Fruit fly (Drosophila melanogaster) whole organism, embryonic: Measurements from ENCODE around the gene Mct1.

Source experiments
- Ada2b ChIP-seq: fragments of 200-800 bp; sonication (Bioruptor generic); IDR thresholded peaks from 2 replicates; pipeline ENCODE4 v1.3.6; 2022; ENCODE audit warnings: missing biosample characterization, missing genetic modification characterization
- Atf3 ChIP-seq: fragments of 200-800 bp; sonication (Bioruptor generic); optimal IDR thresholded peaks from 3 replicates; lab custom pipeline; 2016; ENCODE audit warnings: missing biosample characterization, missing genetic modification characterization
- Awh ChIP-seq: fragments of 200-800 bp; sonication (Bioruptor generic); IDR thresholded peaks from 2 replicates; pipeline ENCODE4, ENCODE4 v1.3.6; 2022; ENCODE audit warnings: missing biosample characterization, missing genetic modification characterization
- B-H1 ChIP-seq: fragments of 200-800 bp; sonication (Bioruptor generic); IDR thresholded peaks from 3 replicates; pipeline ENCODE4 v1.3.6; 2022; ENCODE audit warnings: missing biosample characterization, missing genetic modification characterization
- CG10274 ChIP-seq: fragments of 200-800 bp; sonication (Bioruptor generic); optimal IDR thresholded peaks from 3 replicates; lab custom pipeline; 2017; ENCODE audit warnings: missing biosample characterization, mild to moderate bottlenecking, missing genetic modification characterization
- CG10654 ChIP-seq: fragments of 200-800 bp; sonication (Bioruptor generic); optimal IDR thresholded peaks from 2 replicates; lab custom pipeline; 2016; ENCODE audit warnings: missing biosample characterization, missing genetic modification characterization
- CG12104 ChIP-seq: fragments of 200-800 bp; sonication (Bioruptor generic); optimal IDR thresholded peaks from 3 replicates; lab custom pipeline; 2016; ENCODE audit warnings: missing biosample characterization, missing genetic modification characterization
- CG13424 ChIP-seq: fragments of 200-800 bp; sonication (Bioruptor generic); optimal IDR thresholded peaks from 2 replicates; lab custom pipeline; 2019; ENCODE audit warnings: missing biosample characterization, mild to moderate bottlenecking, missing genetic modification characterization, moderate library complexity
- CG13624 ChIP-seq: fragments of 200-800 bp; sonication (Bioruptor generic); optimal IDR thresholded peaks from 2 replicates; lab custom pipeline; 2016; ENCODE audit warnings: missing biosample characterization, missing genetic modification characterization
- CG13775 ChIP-seq: fragments of 200-800 bp; sonication (Bioruptor generic); optimal IDR thresholded peaks from 3 replicates; lab custom pipeline; 2017; ENCODE audit warnings: missing biosample characterization, mild to moderate bottlenecking, missing genetic modification characterization
- CG17385 ChIP-seq: fragments of 200-800 bp; sonication (Bioruptor generic); optimal IDR thresholded peaks from 3 replicates; lab custom pipeline; 2018; ENCODE audit warnings: missing biosample characterization, mild to moderate bottlenecking, missing genetic modification characterization
- CG17612 ChIP-seq: fragments of 200-800 bp; sonication (Bioruptor generic); IDR thresholded peaks from 2 replicates; pipeline ENCODE4 v1.3.6; 2022; ENCODE audit warnings: missing biosample characterization, missing genetic modification characterization
- CG18476 ChIP-seq: fragments of 200-800 bp; sonication (Bioruptor generic); optimal IDR thresholded peaks from 2 replicates; lab custom pipeline; 2016; ENCODE audit warnings: missing biosample characterization, mild to moderate bottlenecking, missing genetic modification characterization
- CG18764 ChIP-seq: fragments of 200-800 bp; sonication (Bioruptor generic); optimal IDR thresholded peaks from 3 replicates; lab custom pipeline; 2016; ENCODE audit warnings: missing biosample characterization, missing genetic modification characterization
- CG3281 ChIP-seq: fragments of 200-800 bp; sonication (Bioruptor generic); optimal IDR thresholded peaks from 3 replicates; lab custom pipeline; 2017; ENCODE audit warnings: missing biosample characterization, mild to moderate bottlenecking, missing genetic modification characterization
- CG34422 ChIP-seq: fragments of 200-800 bp; sonication (Bioruptor generic); IDR thresholded peaks from 3 replicates; pipeline ENCODE4 v1.3.6; 2022; ENCODE audit warnings: missing biosample characterization, missing genetic modification characterization
- CG3847 ChIP-seq: fragments of 200-800 bp; sonication (Bioruptor generic); IDR thresholded peaks from 2 replicates; pipeline ENCODE4 v1.3.6; 2022; ENCODE audit warnings: missing biosample characterization, missing genetic modification characterization
- CG42726 ChIP-seq: fragments of 200-800 bp; sonication (Bioruptor generic); IDR thresholded peaks from 2 replicates; pipeline ENCODE4 v1.3.6; 2022; ENCODE audit warnings: missing biosample characterization, missing genetic modification characterization; ENCODE audit not compliant: partially characterized antibody
- CG5245 ChIP-seq: fragments of 200-800 bp; sonication (Bioruptor generic); optimal IDR thresholded peaks from 3 replicates; lab custom pipeline; 2016; ENCODE audit warnings: missing biosample characterization, missing genetic modification characterization
- CG7745 ChIP-seq: fragments of 200-800 bp; sonication (Bioruptor generic); optimal IDR thresholded peaks from 2 replicates; lab custom pipeline; 2018; ENCODE audit warnings: missing biosample characterization, mild to moderate bottlenecking, missing genetic modification characterization, moderate library complexity
- CG9932 ChIP-seq: fragments of 200-800 bp; sonication (Bioruptor generic); IDR thresholded peaks from 2 replicates; pipeline ENCODE4 v1.3.6; 2022; ENCODE audit warnings: missing biosample characterization, missing genetic modification characterization
- CHES-1-like ChIP-seq: fragments of 200-800 bp; sonication (Bioruptor generic); optimal IDR thresholded peaks from 2 replicates; lab custom pipeline; 2016; ENCODE audit warnings: missing biosample characterization, missing genetic modification characterization
- Deaf1 ChIP-seq: fragments of 200-800 bp; optimal IDR thresholded peaks from 3 replicates; lab custom pipeline; 2019; ENCODE audit warnings: missing biosample characterization, mild to moderate bottlenecking, missing genetic modification characterization, moderate library complexity
- Gug ChIP-seq: fragments of 200-800 bp; sonication (Bioruptor generic); IDR thresholded peaks from 4 replicates; pipeline ENCODE4 v1.3.6; 2022; ENCODE audit warnings: missing biosample characterization, missing genetic modification characterization
- HLHmδ ChIP-seq: fragments of 200-800 bp; sonication (Bioruptor generic); optimal IDR thresholded peaks from 2 replicates; lab custom pipeline; 2018; ENCODE audit warnings: missing biosample characterization, mild to moderate bottlenecking, missing genetic modification characterization, moderate library complexity
- NfI ChIP-seq: fragments of 200-800 bp; sonication (Bioruptor generic); optimal IDR thresholded peaks from 3 replicates; lab custom pipeline; 2018; ENCODE audit warnings: missing biosample characterization, mild to moderate bottlenecking, missing genetic modification characterization, moderate library complexity
- Rfx ChIP-seq: fragments of 200-800 bp; sonication (Bioruptor generic); IDR thresholded peaks from 2 replicates; pipeline ENCODE4 v1.3.6; 2022; ENCODE audit warnings: missing biosample characterization, missing genetic modification characterization
- Sry-β ChIP-seq: fragments of 200-800 bp; sonication (Bioruptor generic); optimal IDR thresholded peaks from 2 replicates; lab custom pipeline; 2018; ENCODE audit warnings: missing biosample characterization, mild to moderate bottlenecking, missing genetic modification characterization, moderate library complexity
- TFAM ChIP-seq: fragments of 200-800 bp; sonication (Bioruptor generic); optimal IDR thresholded peaks from 2 replicates; lab custom pipeline; 2017; ENCODE audit warnings: missing biosample characterization, missing genetic modification characterization, inconsistent platforms
- Tbp ChIP-seq: fragments of >200 bp; optimal IDR thresholded peaks from 2 replicates; lab custom pipeline; 2018; ENCODE audit warnings: missing biosample characterization, missing genetic modification characterization
- ac ChIP-seq: fragments of 200-800 bp; sonication (Bioruptor generic); optimal IDR thresholded peaks from 3 replicates; lab custom pipeline; 2017; ENCODE audit warnings: missing biosample characterization, mild to moderate bottlenecking, missing genetic modification characterization
- ato ChIP-seq: fragments of 200-800 bp; sonication (Bioruptor generic); IDR thresholded peaks from 2 replicates; pipeline ENCODE4 v1.3.6; 2022; ENCODE audit warnings: missing biosample characterization, missing genetic modification characterization; ENCODE audit not compliant: partially characterized antibody
- az2 ChIP-seq: fragments of 200-800 bp; sonication (Bioruptor generic); optimal IDR thresholded peaks from 3 replicates; lab custom pipeline; 2016; ENCODE audit warnings: missing biosample characterization, missing genetic modification characterization
- cas ChIP-seq: fragments of 200-800 bp; sonication (Bioruptor generic); IDR thresholded peaks from 2 replicates; pipeline ENCODE4 v1.3.6; 2022; ENCODE audit warnings: missing biosample characterization, missing genetic modification characterization
- crol ChIP-seq: fragments of 200-800 bp; sonication (Bioruptor generic); IDR thresholded peaks from 2 replicates; pipeline ENCODE4 v1.3.6; 2022; ENCODE audit warnings: missing biosample characterization, missing genetic modification characterization
- dm ChIP-seq: fragments of 200-800 bp; sonication (Bioruptor generic); optimal IDR thresholded peaks from 3 replicates; lab custom pipeline; 2016; ENCODE audit warnings: missing biosample characterization, missing genetic modification characterization
- fd3F ChIP-seq: fragments of 200-800 bp; sonication (Bioruptor generic); optimal IDR thresholded peaks from 2 replicates; lab custom pipeline; 2018; ENCODE audit warnings: missing biosample characterization, mild to moderate bottlenecking, missing genetic modification characterization, moderate library complexity
- fu2 ChIP-seq: fragments of 200-800 bp; sonication (Bioruptor generic); optimal IDR thresholded peaks from 2 replicates; lab custom pipeline; 2016; ENCODE audit warnings: missing biosample characterization, missing genetic modification characterization
- gcm ChIP-seq: fragments of 200-800 bp; sonication (Bioruptor generic); optimal IDR thresholded peaks from 2 replicates; lab custom pipeline; 2019; ENCODE audit warnings: missing biosample characterization, mild to moderate bottlenecking, missing genetic modification characterization, moderate library complexity
- grn ChIP-seq: fragments of 200-800 bp; sonication (Bioruptor generic); optimal IDR thresholded peaks from 3 replicates; lab custom pipeline; 2017; ENCODE audit warnings: missing biosample characterization, missing genetic modification characterization
- her ChIP-seq: fragments of 200-800 bp; sonication (Bioruptor generic); optimal IDR thresholded peaks from 2 replicates; lab custom pipeline; 2016; ENCODE audit warnings: missing biosample characterization, missing genetic modification characterization
- kni ChIP-seq: fragments of 200-800 bp; sonication (Bioruptor generic); optimal IDR thresholded peaks from 3 replicates; lab custom pipeline; 2017; ENCODE audit warnings: mild to moderate bottlenecking, missing biosample characterization, missing genetic modification reagents, missing genetic modification characterization
- lilli ChIP-seq: fragments of 200-800 bp; sonication (Bioruptor generic); optimal IDR thresholded peaks from 3 replicates; lab custom pipeline; 2016; ENCODE audit warnings: missing biosample characterization, missing genetic modification characterization
- lmd ChIP-seq: fragments of 200-800 bp; sonication (Bioruptor generic); IDR thresholded peaks from 2 replicates; pipeline ENCODE4 v1.3.6; 2022; ENCODE audit warnings: missing biosample characterization, missing genetic modification characterization
- mld ChIP-seq: fragments of 200-800 bp; sonication (Bioruptor generic); IDR thresholded peaks from 3 replicates; pipeline ENCODE4 v1.3.6; 2022; ENCODE audit warnings: missing biosample characterization, missing genetic modification characterization; ENCODE audit not compliant: partially characterized antibody
- nerfin-1 ChIP-seq: fragments of 200-800 bp; sonication (Bioruptor generic); optimal IDR thresholded peaks from 3 replicates; lab custom pipeline; 2019; ENCODE audit warnings: missing biosample characterization, mild to moderate bottlenecking, missing genetic modification characterization, moderate library complexity
- org-1 ChIP-seq: fragments of 200-800 bp; sonication (Bioruptor generic); optimal IDR thresholded peaks from 2 replicates; lab custom pipeline; 2017; ENCODE audit warnings: missing biosample characterization, missing genetic modification characterization
- phol ChIP-seq: fragments of 200-800 bp; sonication (Bioruptor generic); optimal IDR thresholded peaks from 3 replicates; lab custom pipeline; 2018; ENCODE audit warnings: missing biosample characterization, mild to moderate bottlenecking, missing genetic modification characterization, moderate library complexity
- row ChIP-seq: fragments of 200-800 bp; sonication (Bioruptor generic); IDR thresholded peaks from 3 replicates; pipeline ENCODE4 v1.3.6; 2022; ENCODE audit warnings: missing biosample characterization, missing genetic modification characterization
- sna ChIP-seq: fragments of 200-800 bp; sonication (Bioruptor generic); IDR thresholded peaks from 2 replicates; pipeline ENCODE4 v1.3.6; 2022; ENCODE audit warnings: missing biosample characterization, missing genetic modification characterization; ENCODE audit not compliant: partially characterized antibody
- trh ChIP-seq: fragments of 200-800 bp; sonication (Bioruptor generic); optimal IDR thresholded peaks from 2 replicates; lab custom pipeline; 2016; ENCODE audit warnings: missing biosample characterization, missing genetic modification characterization
- wek ChIP-seq: fragments of 200-800 bp; sonication (Bioruptor generic); optimal IDR thresholded peaks from 3 replicates; lab custom pipeline; 2018; ENCODE audit warnings: missing biosample characterization, mild to moderate bottlenecking, missing genetic modification characterization, moderate library complexity

Mct1 gene

dm6 chrX:2141854-2142216 is 47.2 kb upstream of the Mct1 start (continued):
- no peak for TF ChIP-seq fu2 (GFP tag; lab: Kevin White, UChicago)
- no peak for TF ChIP-seq crol
- peak; percentile 72 for TF ChIP-seq grn (GFP tag; lab: Kevin White, UChicago)
- peak; percentile 24 for TF ChIP-seq CG18764 (GFP tag; lab: Kevin White, UChicago)
- no peak for TF ChIP-seq CG42726
- peak; percentile 19 for TF ChIP-seq CG13775 (GFP tag; lab: Kevin White, UChicago)
- no peak for TF ChIP-seq Tbp
- TF ChIP-seq CG13424 (tag; lab: Kevin White, UChicago), result peak; percentile 52
- TF ChIP-seq CG9932 (GFP tag; lab: Robert Waterston, UW), result peak; percentile 60
- no peak for TF ChIP-seq TFAM (GFP tag; lab: Kevin White, UChicago)
- TF ChIP-seq CG34422 (GFP tag; lab: Robert Waterston, UW), result peak; percentile 28; the same call in 1 of the 3 replicates
- peak; percentile 1 for TF ChIP-seq gcm (GFP tag; lab: Kevin White, UChicago)
- TF ChIP-seq CHES-1-like, result peak; percentile 29
- peak; percentile 25 for TF ChIP-seq CG10654 (GFP tag; lab: Kevin White, UChicago)
- no peak for TF ChIP-seq CG7745 (tag; lab: Kevin White, UChicago)
- peak; percentile 22 for TF ChIP-seq dm (GFP tag; lab: Kevin White, UChicago)
- TF ChIP-seq wek (GFP tag; lab: Kevin White, UChicago), result peak; percentile 85
- TF ChIP-seq phol (tag; lab: Kevin White, UChicago), result peak; percentile 27
- TF ChIP-seq CG13624 (GFP tag; lab: Kevin White, UChicago), result no peak
- TF ChIP-seq Awh, result peak; percentile 87
- peak; percentile 38 for TF ChIP-seq kni (GFP tag; lab: Kevin White, UChicago)
- peak; percentile 13 for TF ChIP-seq az2 (GFP tag; lab: Kevin White, UChicago)
- TF ChIP-seq org-1 (GFP tag; lab: Kevin White, UChicago), result peak; percentile 21
- peak; percentile 47 for TF ChIP-seq CG12104 (GFP tag; lab: Kevin White, UChicago)
- no peak for TF ChIP-seq CG17612 (GFP tag; lab: Robert Waterston, UW)
- TF ChIP-seq ac (GFP tag; lab: Kevin White, UChicago), result no peak
- peak; percentile 59 for TF ChIP-seq Rfx (GFP tag; lab: Robert Waterston, UW)
- TF ChIP-seq sna (GFP tag; lab: Robert Waterston, UW), result no peak
- no peak for TF ChIP-seq CG18476 (GFP tag; lab: Kevin White, UChicago)
- TF ChIP-seq cas, result no peak
- TF ChIP-seq CG5245 (GFP tag; lab: Kevin White, UChicago), result no peak
- no peak for TF ChIP-seq CG3847
- peak; percentile 56 for TF ChIP-seq NfI (GFP tag; lab: Kevin White, UChicago)
- no peak for TF ChIP-seq ato (GFP tag; lab: Robert Waterston, UW)
- TF ChIP-seq Sry-β (GFP tag; lab: Kevin White, UChicago), result no peak
- TF ChIP-seq Ada2b, result peak; percentile 31; the same call in 1 of the 2 replicates
- TF ChIP-seq nerfin-1 (tag; lab: Kevin White, UChicago), result peak; percentile 20
- no peak for TF ChIP-seq Gug (GFP tag; lab: Robert Waterston, UW)
- no peak for TF ChIP-seq CG10274 (GFP tag; lab: Kevin White, UChicago)
- TF ChIP-seq CG17385 (GFP tag; lab: Kevin White, UChicago), result peak; percentile 20
- TF ChIP-seq B-H1 (GFP tag; lab: Robert Waterston, UW), result no peak; the same call in 2 of the 3 replicates
- no peak for TF ChIP-seq trh (GFP tag; lab: Kevin White, UChicago)
- peak; percentile 10 for TF ChIP-seq lilli (GFP tag; lab: Kevin White, UChicago)
- no peak for TF ChIP-seq mld (GFP tag; lab: Robert Waterston, UW)
- TF ChIP-seq Deaf1, result no peak
- TF ChIP-seq CG3281, result peak; percentile 35
- TF ChIP-seq row (GFP tag; lab: Robert Waterston, UW), result peak; percentile 74
- peak; percentile 53 for TF ChIP-seq HLHmδ (GFP tag; lab: Kevin White, UChicago)
- peak; percentile 25 for TF ChIP-seq fd3F (GFP tag; lab: Kevin White, UChicago)
- TF ChIP-seq Atf3 (GFP tag; lab: Kevin White, UChicago), result no peak
- peak; percentile 38; the same call in 1 of the 2 replicates for TF ChIP-seq lmd (GFP tag; lab: Robert Waterston, UW)
- peak; percentile 4 for TF ChIP-seq her (GFP tag; lab: Kevin White, UChicago)
